Fruit fly (Drosophila melanogaster): Measurements from ENCODE around the gene CG32365.

The CG32365 gene

dm6 chr3L:7935933-7936494 is 67.2 kb downstream of the CG32365 start, which contains the start of the genes syd and Srp9:
syd (minus strand) TSS chr3L:7936120.
Srp9 (plus strand) TSS chr3L:7936373.
- TF ChIP-seq nerfin-2 (GFP tag; IDR thresholded peaks at IDR 0.05; ENCODE audit: partially characterized antibody) (no peak), Ets97D (GFP tag; optimal IDR thresholded peaks at IDR 0.05) (peak; percentile 38), Adf1 (GFP tag; IDR thresholded peaks at IDR 0.05) (0 out of 2 replicates have a peak, but pooled peaks have one; percentile 13), h (optimal IDR thresholded peaks at IDR 0.05) (no peak), mld (GFP tag; IDR thresholded peaks at IDR 0.05; ENCODE audit: partially characterized antibody) (no peak), Sry-β (GFP tag; optimal IDR thresholded peaks at IDR 0.05) (peak; percentile 1), YL-1 (GFP tag; optimal IDR thresholded peaks at IDR 0.05) (peak; percentile 69), pum (GFP tag; optimal IDR thresholded peaks at IDR 0.05) (no peak), CG4617 (GFP tag; optimal IDR thresholded peaks at IDR 0.05; ENCODE audit: borderline replicate concordance) (peak; percentile 94), CG18764 (GFP tag; optimal IDR thresholded peaks at IDR 0.05) (no peak), fd3F (GFP tag; optimal IDR thresholded peaks at IDR 0.05) (no peak), Med (GFP tag) (peak; percentile 64), schlank (tag; optimal IDR thresholded peaks at IDR 0.05) (no peak), NC2α (GFP tag; optimal IDR thresholded peaks at IDR 0.05) (no peak), CG3065 (GFP tag; optimal IDR thresholded peaks at IDR 0.05) (no peak), CG2889 (GFP tag; IDR thresholded peaks at IDR 0.05) (no peak), onecut (GFP tag; IDR thresholded peaks at IDR 0.05) (no peak), CG14710 (tag; optimal IDR thresholded peaks at IDR 0.05) (peak; percentile 64), Six4 (GFP tag; optimal IDR thresholded peaks at IDR 0.05) (no peak), unc-4 (GFP tag; IDR thresholded peaks at IDR 0.05; ENCODE audit: partially characterized antibody) (peak; percentile 23; the same call in 1 of the 2 replicates), sisA (GFP tag; IDR thresholded peaks at IDR 0.05) (no peak), CG17361 (GFP tag; IDR thresholded peaks at IDR 0.05) (0 out of 3 replicates have a peak, but pooled peaks have one; percentile 25), CG17186 (GFP tag; optimal IDR thresholded peaks at IDR 0.05) (peak; percentile 19), CG2120 (GFP tag; optimal IDR thresholded peaks at IDR 0.05) (no peak), CG1603 (tag; optimal IDR thresholded peaks at IDR 0.05) (no peak), Sin3A (optimal IDR thresholded peaks at IDR 0.05) (peak; percentile 53), Doc3 (GFP tag; IDR thresholded peaks at IDR 0.05; ENCODE audit: partially characterized antibody) (no peak), CG9797 (GFP tag; optimal IDR thresholded peaks at IDR 0.05) (peak; percentile 81), CG32767 (GFP tag; IDR thresholded peaks at IDR 0.05) (no peak), Hmr (GFP tag; optimal IDR thresholded peaks at IDR 0.05) (peak; percentile 31), CG11085 (GFP tag; IDR thresholded peaks at IDR 0.05) (no peak), MESR4 (GFP tag; optimal IDR thresholded peaks at IDR 0.05) (peak; percentile 90), vfl (GFP tag; optimal IDR thresholded peaks at IDR 0.05) (no peak), Gug (GFP tag; IDR thresholded peaks at IDR 0.05) (no peak), CG8359 (GFP tag; optimal IDR thresholded peaks at IDR 0.05; ENCODE audit: borderline replicate concordance) (no peak), pzg (GFP tag; optimal IDR thresholded peaks at IDR 0.05) (peak; percentile 61), CG12391 (tag; optimal IDR thresholded peaks at IDR 0.05) (peak; percentile 36), CG13287 (GFP tag; IDR thresholded peaks at IDR 0.05; ENCODE audit: partially characterized antibody) (peak; percentile 54), Ada2b (GFP tag; IDR thresholded peaks at IDR 0.05) (no peak), fru (optimal IDR thresholded peaks at IDR 0.05) (no peak), CG6254 (GFP tag; optimal IDR thresholded peaks at IDR 0.05) (peak; percentile 33), Neu2 (GFP tag; optimal IDR thresholded peaks at IDR 0.05; ENCODE audit: borderline replicate concordance) (no peak), CG7786 (GFP tag; optimal IDR thresholded peaks at IDR 0.05) (no peak), Scr (GFP tag; IDR thresholded peaks at IDR 0.05; ENCODE audit: partially characterized antibody) (peak; percentile 24; the same call in 1 of the 2 replicates), inv (GFP tag; IDR thresholded peaks at IDR 0.05; ENCODE audit: partially characterized antibody) (no peak), lbe (GFP tag; optimal IDR thresholded peaks at IDR 0.05) (peak; percentile 25), z (GFP tag; IDR thresholded peaks at IDR 0.05) (no peak), CG12659 (GFP tag; optimal IDR thresholded peaks at IDR 0.05) (peak; percentile 68), CG1529 (GFP tag; optimal IDR thresholded peaks at IDR 0.05) (no peak), CG13775 (GFP tag; optimal IDR thresholded peaks at IDR 0.05) (no peak), dan (GFP tag; IDR thresholded peaks at IDR 0.05) (no peak)

Data from whole organism, embryonic.